Fruit fly (Drosophila melanogaster) whole organism, embryonic: ENCODE measurements around the gene kkv.

Experiments
- Atf6 ChIP-seq: fragments of 200-800 bp; sonication (Bioruptor generic); IDR thresholded peaks from 2 replicates; pipeline ENCODE4 v1.3.6; 2022; ENCODE audit warnings: missing biosample characterization, missing genetic modification characterization
- Blimp-1 ChIP-seq: fragments of 200-800 bp; sonication (Bioruptor generic); optimal IDR thresholded peaks from 3 replicates; lab custom pipeline; 2018; ENCODE audit warnings: missing biosample characterization, missing genetic modification characterization, mild to moderate bottlenecking, moderate library complexity, missing genetic modification reagents
- CG10267 ChIP-seq: fragments of 200-800 bp; sonication (Bioruptor generic); optimal IDR thresholded peaks from 2 replicates; lab custom pipeline; 2018; ENCODE audit warnings: missing biosample characterization, mild to moderate bottlenecking, missing genetic modification characterization, moderate library complexity
- CG10274 ChIP-seq: fragments of 200-800 bp; sonication (Bioruptor generic); optimal IDR thresholded peaks from 3 replicates; lab custom pipeline; 2017; ENCODE audit warnings: missing biosample characterization, mild to moderate bottlenecking, missing genetic modification characterization
- CG11093 ChIP-seq: fragments of 200-800 bp; sonication (Bioruptor generic); IDR thresholded peaks from 3 replicates; pipeline ENCODE4 v1.3.6; 2022; ENCODE audit warnings: missing biosample characterization, missing genetic modification characterization
- CG11504 ChIP-seq: fragments of 200-800 bp; sonication (Bioruptor generic); optimal IDR thresholded peaks from 3 replicates; lab custom pipeline; 2019; ENCODE audit warnings: missing biosample characterization, mild to moderate bottlenecking, missing genetic modification characterization, moderate library complexity
- CG12769 ChIP-seq: fragments of 200-800 bp; sonication (Bioruptor generic); optimal IDR thresholded peaks from 2 replicates; lab custom pipeline; 2019; ENCODE audit warnings: missing biosample characterization, mild to moderate bottlenecking, missing genetic modification characterization, moderate library complexity
- CG13775 ChIP-seq: fragments of 200-800 bp; sonication (Bioruptor generic); optimal IDR thresholded peaks from 3 replicates; lab custom pipeline; 2017; ENCODE audit warnings: missing biosample characterization, mild to moderate bottlenecking, missing genetic modification characterization
- CG14710 ChIP-seq: fragments of 200-800 bp; sonication (Bioruptor generic); optimal IDR thresholded peaks from 3 replicates; lab custom pipeline; 2019; ENCODE audit warnings: missing biosample characterization, mild to moderate bottlenecking, missing genetic modification characterization, moderate library complexity
- CG15269 ChIP-seq: fragments of 200-800 bp; sonication (Bioruptor generic); optimal IDR thresholded peaks from 2 replicates; lab custom pipeline; 2018; ENCODE audit warnings: missing biosample characterization, mild to moderate bottlenecking, missing genetic modification characterization, moderate library complexity
- CG17186 ChIP-seq: fragments of 200-800 bp; sonication (Bioruptor generic); optimal IDR thresholded peaks from 3 replicates; lab custom pipeline; 2017; ENCODE audit warnings: missing biosample characterization, missing genetic modification reagents, missing genetic modification characterization
- CG17829 ChIP-seq: fragments of 200-800 bp; optimal IDR thresholded peaks from 2 replicates; lab custom pipeline; 2019; ENCODE audit warnings: missing biosample characterization, mild to moderate bottlenecking, missing genetic modification characterization, moderate library complexity
- CG18476 ChIP-seq: fragments of 200-800 bp; sonication (Bioruptor generic); optimal IDR thresholded peaks from 2 replicates; lab custom pipeline; 2016; ENCODE audit warnings: missing biosample characterization, mild to moderate bottlenecking, missing genetic modification characterization
- CG30403 ChIP-seq: fragments of 200-800 bp; sonication (Bioruptor generic); optimal IDR thresholded peaks from 3 replicates; lab custom pipeline; 2016; ENCODE audit warnings: missing biosample characterization, missing genetic modification characterization
- CG32767 ChIP-seq: fragments of 200-800 bp; sonication (Bioruptor generic); IDR thresholded peaks from 2 replicates; pipeline ENCODE4 v1.3.6; 2022; ENCODE audit warnings: missing biosample characterization, missing genetic modification characterization
- CG4282 ChIP-seq: fragments of 200-800 bp; sonication (Bioruptor generic); optimal IDR thresholded peaks from 2 replicates; lab custom pipeline; 2016; ENCODE audit warnings: missing biosample characterization, missing genetic modification characterization
- CG4617 ChIP-seq: fragments of 200-800 bp; sonication (Bioruptor generic); optimal IDR thresholded peaks from 3 replicates; lab custom pipeline; 2016; ENCODE audit warnings: missing biosample characterization, missing genetic modification characterization, borderline replicate concordance
- CG6175 ChIP-seq: fragments of 200-800 bp; sonication (Bioruptor generic); IDR thresholded peaks from 3 replicates; pipeline ENCODE4 v1.3.6; 2022; ENCODE audit warnings: missing biosample characterization, missing genetic modification characterization
- CG6791 ChIP-seq: fragments of 200-800 bp; sonication (Bioruptor generic); IDR thresholded peaks from 3 replicates; pipeline ENCODE4 v1.3.6; 2022; ENCODE audit warnings: missing biosample characterization, missing genetic modification characterization; ENCODE audit not compliant: partially characterized antibody
- CG9727 ChIP-seq: fragments of 200-800 bp; sonication (Bioruptor generic); optimal IDR thresholded peaks from 3 replicates; lab custom pipeline; 2017; ENCODE audit warnings: missing biosample characterization, mild to moderate bottlenecking, missing genetic modification characterization
- Camta ChIP-seq: fragments of 200-800 bp; sonication (Bioruptor generic); optimal IDR thresholded peaks from 2 replicates; lab custom pipeline; 2016; ENCODE audit warnings: missing biosample characterization, missing genetic modification characterization
- CkIIα-i1 ChIP-seq: fragments of 200-800 bp; sonication (Bioruptor generic); IDR thresholded peaks from 2 replicates; pipeline ENCODE4 v1.3.6; 2022; ENCODE audit warnings: missing biosample characterization, missing genetic modification characterization
- E2f2 ChIP-seq: fragments of 200-800 bp; sonication (Bioruptor generic); IDR thresholded peaks from 2 replicates; pipeline ENCODE4 v1.3.6; 2022; ENCODE audit warnings: missing biosample characterization, missing genetic modification characterization
- MBD-R2 ChIP-seq: fragments of 200-800 bp; sonication (Bioruptor generic); IDR thresholded peaks from 2 replicates; pipeline ENCODE4 v1.3.6; 2022; ENCODE audit warnings: missing biosample characterization, missing genetic modification characterization
- Med ChIP-seq: fragments of 200-800 bp; sonication (Bioruptor generic); peaks from one replicate; lab custom pipeline; 2016; ENCODE audit warnings: missing biosample characterization, missing genetic modification characterization, mild to moderate bottlenecking, inconsistent platforms, moderate library complexity
- NfI ChIP-seq: fragments of 200-800 bp; sonication (Bioruptor generic); optimal IDR thresholded peaks from 3 replicates; lab custom pipeline; 2018; ENCODE audit warnings: missing biosample characterization, mild to moderate bottlenecking, missing genetic modification characterization, moderate library complexity
- Scr ChIP-seq: fragments of 200-800 bp; sonication (Bioruptor generic); IDR thresholded peaks from 2 replicates; pipeline ENCODE4 v1.3.6; 2022; ENCODE audit warnings: missing biosample characterization, missing genetic modification characterization; ENCODE audit not compliant: partially characterized antibody
- Six4 ChIP-seq: fragments of 200-800 bp; sonication (Bioruptor generic); optimal IDR thresholded peaks from 2 replicates; lab custom pipeline; 2016; ENCODE audit warnings: missing biosample characterization, missing genetic modification characterization
- bbx ChIP-seq: fragments of 200-800 bp; sonication (Bioruptor generic); IDR thresholded peaks from 2 replicates; pipeline ENCODE4 v1.3.6; 2022; ENCODE audit warnings: missing biosample characterization, missing genetic modification characterization; ENCODE audit not compliant: partially characterized antibody
- bcd ChIP-seq: fragments of 200-800 bp; sonication (Bioruptor generic); optimal IDR thresholded peaks from 2 replicates; lab custom pipeline; 2017; ENCODE audit warnings: missing biosample characterization, mild to moderate bottlenecking, missing genetic modification characterization
- chinmo ChIP-seq: fragments of 200-800 bp; sonication (Bioruptor generic); IDR thresholded peaks from 4 replicates; pipeline ENCODE4 v1.3.6; 2022; ENCODE audit warnings: missing biosample characterization, missing genetic modification characterization; ENCODE audit not compliant: partially characterized antibody
- dysf ChIP-seq: fragments of 200-800 bp; sonication (Bioruptor generic); IDR thresholded peaks from 3 replicates; pipeline ENCODE4 v1.3.6; 2022; ENCODE audit warnings: missing biosample characterization, missing genetic modification characterization
- ewg ChIP-seq: fragments of 200-800 bp; sonication (Bioruptor generic); optimal IDR thresholded peaks from 3 replicates; lab custom pipeline; 2017; ENCODE audit warnings: mild to moderate bottlenecking, missing biosample characterization, missing genetic modification reagents, missing genetic modification characterization
- ftz-f1 ChIP-seq: fragments of 200-800 bp; sonication (Bioruptor generic); optimal IDR thresholded peaks from 2 replicates; lab custom pipeline; 2016; ENCODE audit warnings: missing biosample characterization, missing genetic modification characterization
- gt ChIP-seq: fragments of 200-800 bp; sonication (Bioruptor generic); IDR thresholded peaks from 2 replicates; pipeline ENCODE4 v1.3.6; 2022; ENCODE audit warnings: missing biosample characterization, missing genetic modification characterization
- inv ChIP-seq: fragments of 200-800 bp; sonication (Bioruptor generic); IDR thresholded peaks from 2 replicates; pipeline ENCODE4 v1.3.6; 2022; ENCODE audit warnings: missing biosample characterization, missing genetic modification characterization; ENCODE audit not compliant: partially characterized antibody
- kay ChIP-seq: fragments of 200-800 bp; sonication (Bioruptor generic); optimal IDR thresholded peaks from 2 replicates; lab custom pipeline; 2016; ENCODE audit warnings: missing biosample characterization, missing genetic modification characterization
- lbe ChIP-seq: fragments of 200-800 bp; sonication (Bioruptor generic); optimal IDR thresholded peaks from 2 replicates; lab custom pipeline; 2016; ENCODE audit warnings: missing biosample characterization, mild to moderate bottlenecking, missing genetic modification characterization
- lilli ChIP-seq: fragments of 200-800 bp; sonication (Bioruptor generic); optimal IDR thresholded peaks from 3 replicates; lab custom pipeline; 2016; ENCODE audit warnings: missing biosample characterization, missing genetic modification characterization
- nom ChIP-seq: fragments of 200-800 bp; sonication (Bioruptor generic); optimal IDR thresholded peaks from 2 replicates; lab custom pipeline; 2017; ENCODE audit warnings: missing biosample characterization, missing genetic modification characterization, mild to moderate bottlenecking, moderate library complexity, missing genetic modification reagents
- prd ChIP-seq, 3 experiments: fragments of >200 bp in 2 of 3; fragments of 200-800 bp in 1 of 3; sonication (Bioruptor generic) in 1 of 3; optimal IDR thresholded peaks in 2 of 3; IDR thresholded peaks in 1 of 3; 2 replicates in 2 of 3; 3 replicates in 1 of 3; pipeline versions ENCODE4 v1.3.6 to Lab custom; 2017 to 2022; ENCODE audit warnings: missing biosample characterization in 1 of 3, missing genetic modification characterization in 1 of 3
- sd ChIP-seq: fragments of 200-800 bp; sonication (Bioruptor generic); optimal IDR thresholded peaks from 3 replicates; lab custom pipeline; 2018; ENCODE audit warnings: missing biosample characterization, mild to moderate bottlenecking, missing genetic modification characterization, moderate library complexity
- sens ChIP-seq: fragments of 200-800 bp; sonication (Bioruptor generic); peaks from one replicate; lab custom pipeline; 2016; ENCODE audit warnings: missing biosample characterization, missing genetic modification characterization
- stc ChIP-seq: fragments of 200-800 bp; sonication (Bioruptor generic); IDR thresholded peaks from 2 replicates; pipeline ENCODE4 v1.3.6; 2022; ENCODE audit warnings: missing biosample characterization, missing genetic modification characterization
- trem ChIP-seq: fragments of 200-800 bp; optimal IDR thresholded peaks from 3 replicates; lab custom pipeline; 2019; ENCODE audit warnings: missing biosample characterization, mild to moderate bottlenecking, missing genetic modification characterization, moderate library complexity
- unc-4 ChIP-seq: fragments of 200-800 bp; sonication (Bioruptor generic); IDR thresholded peaks from 2 replicates; pipeline ENCODE4 v1.3.6; 2022; ENCODE audit warnings: missing biosample characterization, missing genetic modification characterization; ENCODE audit not compliant: partially characterized antibody
- wdn ChIP-seq: fragments of 200-800 bp; sonication (Bioruptor generic); IDR thresholded peaks from 2 replicates; pipeline ENCODE4 v1.3.6; 2022; ENCODE audit warnings: missing biosample characterization, missing genetic modification characterization
- wek ChIP-seq: fragments of 200-800 bp; sonication (Bioruptor generic); optimal IDR thresholded peaks from 3 replicates; lab custom pipeline; 2018; ENCODE audit warnings: missing biosample characterization, mild to moderate bottlenecking, missing genetic modification characterization, moderate library complexity
- zfh2 ChIP-seq: fragments of 200-800 bp; sonication (Bioruptor generic); optimal IDR thresholded peaks from 2 replicates; lab custom pipeline; 2016; ENCODE audit warnings: missing biosample characterization, missing genetic modification characterization

The kkv gene

dm6 chr3R:5355135-5355493, 37.6 kb downstream of the kkv start (continued):
- TF ChIP-seq bbx (no peak), CG11093 (GFP tag; lab: Robert Waterston, UW) (no peak), sd (tag; lab: Kevin White, UChicago) (peak; percentile 38), Atf6 (GFP tag; lab: Robert Waterston, UW) (no peak), NfI (no peak), Med (GFP tag; lab: Kevin White, UChicago) (peak; percentile 50), MBD-R2 (GFP tag; lab: Robert Waterston, UW) (no peak; the same call in 1 of the 2 replicates), CG17829 (tag; lab: Kevin White, UChicago) (no peak), bcd (no peak), nom (GFP tag; lab: Kevin White, UChicago) (no peak), chinmo (GFP tag; lab: Robert Waterston, UW) (no peak), ewg (GFP tag; lab: Kevin White, UChicago) (no peak), CG15269 (tag; lab: Kevin White, UChicago) (no peak), dysf (no peak), Camta (no peak), zfh2 (no peak), CG10274 (GFP tag; lab: Kevin White, UChicago) (no peak), gt (GFP tag; lab: Robert Waterston, UW) (no peak), CG12769 (tag; lab: Kevin White, UChicago) (no peak), ftz-f1 (peak; percentile 46), stc (no peak), inv (GFP tag; lab: Robert Waterston, UW) (no peak), CG4617 (GFP tag; lab: Kevin White, UChicago) (peak; percentile 17), prd (optimal IDR thresholded peaks at IDR 0.05; lab: Kevin White, UChicago) (no peak), prd (GFP tag; IDR thresholded peaks at IDR 0.05; lab: Robert Waterston, UW) (no peak), CkIIα-i1 (GFP tag; lab: Robert Waterston, UW) (no peak), CG4282 (GFP tag; lab: Kevin White, UChicago) (no peak), E2f2 (GFP tag; lab: Robert Waterston, UW) (no peak), unc-4 (GFP tag; lab: Robert Waterston, UW) (no peak), kay (GFP tag; lab: Kevin White, UChicago) (no peak), CG6175 (GFP tag; lab: Robert Waterston, UW) (0 out of 3 replicates have a peak, but pooled peaks have one; percentile 6)

- TF ChIP-seq CG10267 (tag; lab: Kevin White, UChicago) = peak; percentile 43
- no peak for TF ChIP-seq Scr (GFP tag; lab: Robert Waterston, UW)
- TF ChIP-seq CG6791 (GFP tag; lab: Robert Waterston, UW) = 0 out of 3 replicates have a peak, but pooled peaks have one; percentile 22
- no peak for TF ChIP-seq CG4282 (GFP tag; lab: Kevin White, UChicago)
- TF ChIP-seq CG4617 (GFP tag; lab: Kevin White, UChicago) = peak; percentile 49
- peak; percentile 64 for TF ChIP-seq CG14710 (tag; lab: Kevin White, UChicago)
- TF ChIP-seq CG13775 (GFP tag; lab: Kevin White, UChicago) = peak; percentile 10
- TF ChIP-seq CG17186 (GFP tag; lab: Kevin White, UChicago) = peak; percentile 26
- TF ChIP-seq Six4 (GFP tag; lab: Kevin White, UChicago) = no peak
- TF ChIP-seq wdn = no peak
- TF ChIP-seq CG18476 (GFP tag; lab: Kevin White, UChicago) = no peak
- peak; percentile 29 for TF ChIP-seq CG30403 (GFP tag; lab: Kevin White, UChicago)
- peak; percentile 30 for TF ChIP-seq trem (tag; lab: Kevin White, UChicago)
- TF ChIP-seq lilli (GFP tag; lab: Kevin White, UChicago) = peak; percentile 4
- peak; percentile 47 for TF ChIP-seq CG11504 (tag; lab: Kevin White, UChicago)
- no peak for TF ChIP-seq wek (GFP tag; lab: Kevin White, UChicago)
- TF ChIP-seq lbe (GFP tag; lab: Kevin White, UChicago) = peak; percentile 28
- TF ChIP-seq sens (GFP tag; lab: Kevin White, UChicago) = peak; percentile 82
- TF ChIP-seq CG9727 (GFP tag; lab: Kevin White, UChicago) = peak; percentile 19
- TF ChIP-seq CG32767 (GFP tag; lab: Robert Waterston, UW) = 0 out of 2 replicates have a peak, but pooled peaks have one; percentile 12
- no peak for TF ChIP-seq Blimp-1 (GFP tag; lab: Kevin White, UChicago)
Observed at dm6 chr3R:5354373-5355134, 38.1 kb downstream of the kkv start, which contains the start of the genes CG11999 and CG1161. Gene CG11999 (minus strand): TSS chr3R:5354747. Gene CG1161 (plus strand): TSS chr3R:5355092.
